Worm (Caenorhabditis elegans): ENCODE data around the gene rpc-25.

Gene rpc-25

DNA sequence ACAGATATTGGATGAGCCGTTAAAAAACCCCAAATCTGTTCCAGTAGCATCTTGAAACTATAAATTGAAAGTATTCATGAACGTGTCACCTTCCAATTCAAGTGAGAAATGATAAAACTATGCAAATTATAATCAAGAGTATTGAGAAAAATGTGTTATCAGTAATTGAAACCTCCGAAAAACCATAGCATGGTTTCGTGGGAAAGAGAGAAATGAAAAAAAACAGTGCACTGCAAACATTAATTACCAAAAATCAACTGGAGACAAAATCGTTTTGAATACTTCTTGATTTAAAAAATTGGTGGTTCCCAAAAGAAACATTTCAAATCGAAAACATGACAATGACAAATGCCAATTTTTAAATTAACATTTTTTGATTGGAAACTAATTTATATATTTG, 19.2 kb upstream of the rpc-25 start, which contains the start of gene daf-36:
Gene daf-36, minus strand, starts transcription at position 101 of the 400 bp plus-strand sequence.
- TF ChIP-seq nhr-28 (tag; optimal IDR thresholded peaks at IDR 0.05), result peak; percentile 39
- no peak for TF ChIP-seq ceh-28 (tag; optimal IDR thresholded peaks at IDR 0.05)

DNA sequence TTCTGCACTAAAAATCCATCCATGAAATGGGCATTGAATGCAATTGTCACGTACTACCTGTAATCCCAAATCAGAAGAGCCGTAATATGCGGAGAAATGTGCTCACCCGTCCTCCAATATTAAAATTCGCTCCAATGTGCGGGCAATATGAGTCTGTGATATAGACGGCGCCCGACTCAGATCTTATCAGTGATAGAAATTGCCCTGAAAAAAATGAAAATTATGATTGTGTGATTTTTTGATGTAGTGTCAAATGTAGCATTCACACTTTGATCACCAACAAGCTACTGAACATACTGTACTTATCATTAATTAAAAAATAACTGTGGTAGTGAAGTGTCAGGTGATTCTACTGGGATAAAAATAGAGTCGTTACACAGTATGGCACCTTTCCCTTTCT, 18.2 kb upstream of the rpc-25 start:
- peak; percentile 76 for TF ChIP-seq nhr-28 (tag; optimal IDR thresholded peaks at IDR 0.05)
- TF ChIP-seq daf-19 (GFP tag; conservative IDR thresholded peaks at IDR 0.05), result no peak
- peak; percentile 73 for TF ChIP-seq pqm-1 (tag; optimal IDR thresholded peaks at IDR 0.05)
- no peak for TF ChIP-seq F49E8.2 (tag; optimal IDR thresholded peaks at IDR 0.05; ENCODE audit: borderline replicate concordance)

DNA sequence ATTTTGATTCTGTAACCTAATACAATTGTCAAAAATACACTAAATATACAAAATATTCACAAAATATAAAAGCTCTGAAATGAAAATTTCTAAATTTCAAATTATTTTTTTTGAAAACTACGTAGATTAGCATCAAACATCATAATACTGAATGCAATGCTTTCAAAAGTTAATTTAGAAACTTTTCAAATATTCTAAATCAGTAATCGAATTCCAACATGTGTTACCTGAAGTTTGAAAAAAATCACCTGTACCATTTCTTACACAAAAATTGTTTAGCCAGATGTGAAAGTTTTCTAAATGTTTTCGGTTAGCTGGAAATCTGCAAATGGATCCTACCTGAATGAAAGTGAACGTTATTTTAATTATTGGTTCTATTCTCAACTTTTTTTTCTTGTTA, 15.6 kb upstream of the rpc-25 start, which contains the start of gene C12D8.20:
Gene C12D8.20, plus strand, starts transcription at position 301 of the 400 bp plus-strand sequence.
- TF ChIP-seq jun-1 (tag; optimal IDR thresholded peaks at IDR 0.05) (no peak), lin-13 (GFP tag; optimal IDR thresholded peaks at IDR 0.05) (no peak), mxl-3 (GFP tag; optimal IDR thresholded peaks at IDR 0.05) (no peak), rbr-2 (tag; optimal IDR thresholded peaks at IDR 0.05) (no peak)

DNA sequence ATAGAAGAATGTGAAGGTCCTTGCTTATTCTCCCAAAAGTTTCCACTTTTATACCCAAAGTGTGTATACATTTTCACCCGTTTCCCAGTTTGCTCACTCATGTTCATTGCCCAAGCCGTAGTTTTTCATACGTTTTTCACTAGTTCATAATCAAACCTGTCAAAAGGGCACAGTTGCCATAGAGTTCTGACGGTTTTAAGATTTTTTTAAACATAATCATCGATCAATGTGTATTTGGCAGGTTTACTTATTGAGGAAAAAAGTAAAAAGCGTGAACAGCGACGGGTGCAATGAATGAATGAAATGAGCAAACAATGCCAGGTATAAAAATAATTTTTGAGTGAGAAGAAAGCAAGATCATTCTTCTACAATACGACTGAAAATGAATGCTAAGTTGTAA, 14.9 kb upstream of the rpc-25 start, which contains the start of the genes fipr-5 and fipr-9:
Gene fipr-5, minus strand, starts transcription at position 101 of the 400 bp plus-strand sequence.
Gene fipr-9, plus strand, starts transcription at position 346 of the 400 bp plus-strand sequence.
- TF ChIP-seq snpc-4 (tag; optimal IDR thresholded peaks at IDR 0.05) (no peak), zip-11 (GFP tag; IDR thresholded peaks at IDR 0.05) (no peak), nhr-77 (tag; optimal IDR thresholded peaks at IDR 0.05) (no peak), dpl-1 (GFP tag; optimal IDR thresholded peaks at IDR 0.05) (no peak), php-3 (GFP tag; IDR thresholded peaks at IDR 0.05) (no peak), sdz-12 (GFP tag; optimal IDR thresholded peaks at IDR 0.05) (no peak), F44E2.7 (GFP tag; IDR thresholded peaks at IDR 0.05) (no peak), lin-15B (tag; optimal IDR thresholded peaks at IDR 0.05) (no peak), lin-39 (tag; optimal IDR thresholded peaks at IDR 0.05) (no peak), fos-1 (tag; optimal IDR thresholded peaks at IDR 0.05) (no peak), hlh-11 (tag; optimal IDR thresholded peaks at IDR 0.05) (no peak), nhr-76 (tag; optimal IDR thresholded peaks at IDR 0.05) (no peak), mdt-29 (GFP tag; IDR thresholded peaks at IDR 0.05) (no peak), unc-130 (GFP tag; optimal IDR thresholded peaks at IDR 0.05) (no peak), egl-27 (tag; optimal IDR thresholded peaks at IDR 0.05) (no peak)

DNA sequence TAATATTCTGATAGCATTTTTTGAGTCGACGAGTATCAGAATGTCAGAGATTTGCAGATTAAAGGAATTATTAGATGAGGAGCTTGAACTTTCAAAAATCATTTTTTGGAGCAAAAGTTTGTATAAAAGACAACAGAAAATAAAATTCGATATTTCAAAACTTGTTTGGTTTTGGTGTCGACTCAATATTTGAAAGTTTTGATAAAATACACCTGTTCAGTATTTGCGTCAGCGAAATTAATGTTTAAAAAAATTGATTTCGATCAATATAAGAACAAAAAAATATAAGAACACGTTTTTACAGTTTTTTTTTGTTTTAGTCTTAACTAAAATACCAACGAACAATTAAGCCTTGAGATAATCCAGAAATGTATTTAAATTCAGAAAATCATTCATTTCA, 14.2 kb upstream of the rpc-25 start, which contains the start of gene C12D8.13:
Gene C12D8.13, minus strand, starts transcription at position 101 of the 400 bp plus-strand sequence.
- TF ChIP-seq hmg-1.1 (GFP tag; IDR thresholded peaks at IDR 0.05), result no peak
- TF ChIP-seq pha-4 (GFP tag; IDR thresholded peaks at IDR 0.05), result no peak
- TF ChIP-seq pha-4 (tag; optimal IDR thresholded peaks at IDR 0.05), result no peak
- TF ChIP-seq skn-1 (tag; optimal IDR thresholded peaks at IDR 0.05), result no peak
- no peak for TF ChIP-seq F37D6.2 (tag; optimal IDR thresholded peaks at IDR 0.05)
- no peak for TF ChIP-seq madf-9 (GFP tag; conservative IDR thresholded peaks at IDR 0.05)
- TF ChIP-seq daf-12 (tag; optimal IDR thresholded peaks at IDR 0.05), result no peak
- TF ChIP-seq R02D3.7 (tag; optimal IDR thresholded peaks at IDR 0.05), result no peak
- no peak for TF ChIP-seq nhr-76 (tag; optimal IDR thresholded peaks at IDR 0.05)
- no peak for TF ChIP-seq Y75B8A.6 (GFP tag; IDR thresholded peaks at IDR 0.05)

DNA sequence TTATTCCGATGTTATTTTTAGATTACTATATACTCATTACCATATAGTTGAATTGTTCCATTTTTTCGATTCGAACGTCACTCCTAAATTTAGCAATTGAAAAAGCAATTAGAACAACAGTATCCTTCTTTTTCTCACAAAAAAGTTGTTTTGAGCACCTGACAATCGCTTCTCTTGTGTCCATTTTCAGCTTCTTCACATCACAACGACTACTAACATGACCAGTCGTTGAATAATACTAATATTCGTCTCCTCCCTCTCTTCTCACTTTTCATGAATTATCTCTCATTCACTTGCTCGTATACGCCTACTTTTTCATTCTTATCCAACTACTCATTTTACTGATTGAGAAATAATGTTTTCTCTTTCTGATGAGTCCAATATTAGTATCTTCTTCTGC, 10.3 kb upstream of the rpc-25 start, which contains the start of gene ZK856.14:
Gene ZK856.14, plus strand, starts transcription at position 301 of the 400 bp plus-strand sequence.
- TF ChIP-seq skn-1 (tag; optimal IDR thresholded peaks at IDR 0.05), result no peak
- TF ChIP-seq ces-1 (GFP tag; optimal IDR thresholded peaks at IDR 0.05), result no peak
- no peak for TF ChIP-seq fkh-10 (GFP tag; optimal IDR thresholded peaks at IDR 0.05)
- no peak for TF ChIP-seq pqm-1 (tag; optimal IDR thresholded peaks at IDR 0.05)
- TF ChIP-seq saeg-2 (GFP tag; IDR thresholded peaks at IDR 0.05), result no peak
- TF ChIP-seq dmd-8 (GFP tag; IDR thresholded peaks at IDR 0.05), result no peak
- TF ChIP-seq unc-130 (GFP tag; optimal IDR thresholded peaks at IDR 0.05), result no peak
- no peak for TF ChIP-seq nhr-42 (GFP tag; IDR thresholded peaks at IDR 0.05)
- TF ChIP-seq mxl-3 (GFP tag; optimal IDR thresholded peaks at IDR 0.05), result no peak
- no peak for TF ChIP-seq nhr-28 (tag; optimal IDR thresholded peaks at IDR 0.05)
